Worm (Caenorhabditis elegans) whole organism, L4 larva: ENCODE measurements around the gene R02F2.4.

Experiments used
- F37D6.2 ChIP-seq: sonication (generic microtip); optimal IDR thresholded peaks from 2 replicates; lab custom pipeline; 2016; ENCODE audit warnings: mild to moderate bottlenecking, missing genetic modification characterization, missing compliant biosample characterization
- F44E2.7 ChIP-seq: fragments of 200-800 bp; sonication (Bioruptor generic); IDR thresholded peaks from 2 replicates; pipeline ENCODE4 v2.1.2; 2022; ENCODE audit warnings: missing genetic modification characterization, missing compliant biosample characterization
- T20F7.1 ChIP-seq: fragments of 200-800 bp; sonication (Bioruptor generic); optimal IDR thresholded peaks from 2 replicates; lab custom pipeline; 2018; ENCODE audit warnings: mild to moderate bottlenecking, missing genetic modification characterization, missing compliant biosample characterization
- Y48G9A.11 ChIP-seq: fragments of 200-800 bp; sonication (Bioruptor generic); IDR thresholded peaks from 2 replicates; pipeline ENCODE4 v1.3.6; 2022; ENCODE audit warnings: missing genetic modification reagents, missing genetic modification characterization, missing compliant biosample characterization
- Y5F2A.4 ChIP-seq: fragments of 200-800 bp; sonication (Bioruptor generic); optimal IDR thresholded peaks from 2 replicates; lab custom pipeline; 2018; ENCODE audit warnings: mild to moderate bottlenecking, missing genetic modification characterization, missing compliant biosample characterization
- ZK337.2 ChIP-seq: fragments of 200-800 bp; sonication (Bioruptor generic); IDR thresholded peaks from 2 replicates; pipeline ENCODE4 v1.3.6; 2022; ENCODE audit warnings: missing genetic modification reagents, missing genetic modification characterization, missing compliant biosample characterization
- ZK546.5 ChIP-seq, 2 experiments: sonication (generic microtip); optimal IDR thresholded peaks; 2 replicates each; lab custom pipeline; 2017; ENCODE audit warnings: missing biosample characterization in 2 of 2, missing genetic modification characterization in 2 of 2
- ama-1 ChIP-seq: fragments of 150-350 bp; optimal IDR thresholded peaks from 2 replicates; lab custom pipeline; 2014; ENCODE audit warnings: inconsistent platforms, mixed read lengths
- arid-1 ChIP-seq: fragments of 200-800 bp; sonication (Bioruptor generic); conservative IDR thresholded peaks from 2 replicates; pipeline ENCODE4 v1.3.6; 2022; ENCODE audit warnings: missing genetic modification reagents, missing genetic modification characterization, missing compliant biosample characterization
- ceh-20 ChIP-seq: fragments of 200-800 bp; sonication (Bioruptor generic); IDR thresholded peaks from 2 replicates; pipeline ENCODE4 v1.3.6; 2022; ENCODE audit warnings: missing genetic modification reagents, missing genetic modification characterization, missing compliant biosample characterization
- ceh-44 ChIP-seq: fragments of 200-800 bp; sonication (Bioruptor generic); IDR thresholded peaks from 2 replicates; pipeline ENCODE4 v1.3.6; 2022; ENCODE audit warnings: missing genetic modification reagents, missing genetic modification characterization, missing compliant biosample characterization
- ceh-82 ChIP-seq: sonication (generic microtip); optimal IDR thresholded peaks from 2 replicates; lab custom pipeline; 2017; ENCODE audit warnings: missing biosample characterization, missing genetic modification characterization
- daf-16 ChIP-seq, 3 experiments: sonication (generic microtip); optimal IDR thresholded peaks; 2 replicates each; lab custom pipeline; 2016 to 2017; ENCODE audit warnings: missing genetic modification characterization in 3 of 3, missing genetic modification reagents in 3 of 3, mild to moderate bottlenecking in 2 of 3, missing compliant biosample characterization in 2 of 3, missing biosample characterization in 1 of 3, moderate library complexity in 1 of 3
- daf-8 ChIP-seq: fragments of 200-800 bp; sonication (Bioruptor generic); IDR thresholded peaks from 2 replicates; pipeline ENCODE4 v1.3.6; 2022; ENCODE audit warnings: missing genetic modification characterization, missing compliant biosample characterization
- dpl-1 ChIP-seq: fragments of 150-350 bp; optimal IDR thresholded peaks from 2 replicates; lab custom pipeline; 2014; ENCODE audit warnings: missing biosample characterization, missing genetic modification reagents, missing genetic modification characterization
- dve-1 ChIP-seq: sonication (generic microtip); optimal IDR thresholded peaks from 2 replicates; lab custom pipeline; 2017; ENCODE audit warnings: antibody characterized with exemption, mild to moderate bottlenecking, missing genetic modification characterization, missing compliant biosample characterization; ENCODE audit not compliant: insufficient read depth
- hlh-30 ChIP-seq: sonication (generic microtip); optimal IDR thresholded peaks from 2 replicates; lab custom pipeline; 2017; ENCODE audit warnings: antibody characterized with exemption, mild to moderate bottlenecking, missing genetic modification characterization, missing compliant biosample characterization; ENCODE audit not compliant: insufficient read depth
- lim-7 ChIP-seq: fragments of 200-800 bp; sonication (Bioruptor generic); IDR thresholded peaks from 2 replicates; pipeline ENCODE4 v1.3.6; 2022; ENCODE audit warnings: missing genetic modification characterization, missing compliant biosample characterization
- lin-13 ChIP-seq: fragments of 150-350 bp; optimal IDR thresholded peaks from 2 replicates; lab custom pipeline; 2014; ENCODE audit warnings: missing biosample characterization, missing genetic modification reagents, missing genetic modification characterization
- lin-39 ChIP-seq: fragments of 150-350 bp; optimal IDR thresholded peaks from 2 replicates; lab custom pipeline; 2014; ENCODE audit warnings: missing biosample characterization, missing genetic modification reagents, missing genetic modification characterization
- lir-3 ChIP-seq: sonication (generic microtip); optimal IDR thresholded peaks from 2 replicates; lab custom pipeline; 2016; ENCODE audit warnings: mild to moderate bottlenecking, missing genetic modification characterization, missing compliant biosample characterization
- lsy-2 ChIP-seq, 2 experiments: fragments of 150-350 bp in 1 of 2; sonication (generic microtip) in 1 of 2; optimal IDR thresholded peaks; 2 replicates each; lab custom pipeline; 2014 to 2017; ENCODE audit warnings: missing biosample characterization in 2 of 2, missing genetic modification characterization in 2 of 2
- madf-5 ChIP-seq, 2 experiments: fragments of 200-800 bp; sonication (Bioruptor generic); IDR thresholded peaks; 2 replicates each; pipeline ENCODE4 v1.3.6; 2022; ENCODE audit warnings: missing compliant biosample characterization in 2 of 2, missing genetic modification characterization in 2 of 2
- mdl-1 ChIP-seq, 2 experiments: fragments of 150-350 bp in 1 of 2; sonication (generic microtip) in 1 of 2; optimal IDR thresholded peaks; 2 replicates each; lab custom pipeline; 2014 to 2017; ENCODE audit warnings: missing biosample characterization in 2 of 2, missing genetic modification characterization in 2 of 2
- mep-1 ChIP-seq: fragments of 150-350 bp; sonication (generic microtip); optimal IDR thresholded peaks from 3 replicates; lab custom pipeline; 2014; ENCODE audit warnings: missing biosample characterization, missing genetic modification characterization
- mxl-2 ChIP-seq: fragments of 200-800 bp; sonication (Bioruptor generic); conservative IDR thresholded peaks from 2 replicates; pipeline ENCODE4 v1.3.6; 2022; ENCODE audit warnings: missing genetic modification reagents, missing genetic modification characterization, missing compliant biosample characterization
- nhr-10 ChIP-seq: fragments of 150-350 bp; optimal IDR thresholded peaks from 2 replicates; lab custom pipeline; 2014; ENCODE audit warnings: missing biosample characterization, missing genetic modification characterization
- nhr-28 ChIP-seq: fragments of 150-350 bp; optimal IDR thresholded peaks from 2 replicates; lab custom pipeline; 2014; ENCODE audit warnings: missing biosample characterization, missing genetic modification characterization
- nhr-41 ChIP-seq: fragments of 200-800 bp; sonication (Bioruptor generic); IDR thresholded peaks from 2 replicates; pipeline ENCODE4 v1.3.6; 2022; ENCODE audit warnings: missing genetic modification reagents, missing genetic modification characterization, missing compliant biosample characterization
- nhr-6 ChIP-seq: fragments of 150-350 bp; optimal IDR thresholded peaks from 2 replicates; lab custom pipeline; 2014; ENCODE audit warnings: missing biosample characterization, missing genetic modification characterization
- nhr-76 ChIP-seq: fragments of 150-350 bp; optimal IDR thresholded peaks from 2 replicates; lab custom pipeline; 2014; ENCODE audit warnings: missing biosample characterization, missing genetic modification characterization
- nhr-77 ChIP-seq: fragments of 150-350 bp; optimal IDR thresholded peaks from 2 replicates; lab custom pipeline; 2014; ENCODE audit warnings: missing biosample characterization, missing genetic modification characterization
- pqm-1 ChIP-seq: sonication (generic microtip); optimal IDR thresholded peaks from 2 replicates; lab custom pipeline; 2017; ENCODE audit warnings: missing biosample characterization, missing genetic modification characterization
- rbr-2 ChIP-seq: sonication (generic microtip); optimal IDR thresholded peaks from 2 replicates; lab custom pipeline; 2016; ENCODE audit warnings: missing genotype, missing genetic modification characterization, missing compliant biosample characterization
- sdz-12 ChIP-seq: fragments of 200-800 bp; sonication (Bioruptor generic); optimal IDR thresholded peaks from 2 replicates; lab custom pipeline; 2018; ENCODE audit warnings: mild to moderate bottlenecking, missing genetic modification characterization, missing compliant biosample characterization
- tag-97 ChIP-seq: fragments of 200-800 bp; sonication (Bioruptor generic); IDR thresholded peaks from 2 replicates; pipeline ENCODE4 v1.3.6; 2022; ENCODE audit warnings: missing genetic modification characterization, missing compliant biosample characterization
- unc-130 ChIP-seq: sonication (generic microtip); optimal IDR thresholded peaks from 2 replicates; lab custom pipeline; 2016; ENCODE audit warnings: missing genetic modification reagents, missing genetic modification characterization, missing compliant biosample characterization
- unc-39 ChIP-seq: sonication (generic microtip); optimal IDR thresholded peaks from 2 replicates; lab custom pipeline; 2017; ENCODE audit warnings: missing biosample characterization, missing genetic modification characterization
- unc-62 ChIP-seq, 3 experiments: fragments of 150-350 bp in 1 of 3; sonication (generic microtip); optimal IDR thresholded peaks in 2 of 3; peaks in 1 of 3; 1 replicate in 1 of 3; 2 replicates in 2 of 3; lab custom pipeline; 2014 to 2017; ENCODE audit warnings: missing biosample characterization in 3 of 3, missing genetic modification characterization in 3 of 3, missing genetic modification reagents in 3 of 3, missing genotype in 1 of 3
- vab-7 ChIP-seq: fragments of 200-800 bp; sonication (Bioruptor generic); IDR thresholded peaks from 2 replicates; pipeline ENCODE4 v1.3.6; 2022; ENCODE audit warnings: missing genetic modification reagents, missing genetic modification characterization, missing compliant biosample characterization
- zag-1 ChIP-seq: fragments of 150-350 bp; optimal IDR thresholded peaks from 2 replicates; lab custom pipeline; 2014; ENCODE audit warnings: missing biosample characterization, missing genetic modification characterization
- zfp-2 ChIP-seq: sonication (generic microtip); optimal IDR thresholded peaks from 2 replicates; lab custom pipeline; 2016; ENCODE audit warnings: mild to moderate bottlenecking, missing genetic modification characterization, missing compliant biosample characterization
- zip-2 ChIP-seq: fragments of 150-350 bp; optimal IDR thresholded peaks from 2 replicates; lab custom pipeline; 2014; ENCODE audit warnings: missing biosample characterization, missing genetic modification characterization
- ztf-7 ChIP-seq: fragments of 150-350 bp; optimal IDR thresholded peaks from 2 replicates; lab custom pipeline; 2014; ENCODE audit warnings: missing biosample characterization, missing genetic modification characterization

Gene R02F2.4

DNA sequence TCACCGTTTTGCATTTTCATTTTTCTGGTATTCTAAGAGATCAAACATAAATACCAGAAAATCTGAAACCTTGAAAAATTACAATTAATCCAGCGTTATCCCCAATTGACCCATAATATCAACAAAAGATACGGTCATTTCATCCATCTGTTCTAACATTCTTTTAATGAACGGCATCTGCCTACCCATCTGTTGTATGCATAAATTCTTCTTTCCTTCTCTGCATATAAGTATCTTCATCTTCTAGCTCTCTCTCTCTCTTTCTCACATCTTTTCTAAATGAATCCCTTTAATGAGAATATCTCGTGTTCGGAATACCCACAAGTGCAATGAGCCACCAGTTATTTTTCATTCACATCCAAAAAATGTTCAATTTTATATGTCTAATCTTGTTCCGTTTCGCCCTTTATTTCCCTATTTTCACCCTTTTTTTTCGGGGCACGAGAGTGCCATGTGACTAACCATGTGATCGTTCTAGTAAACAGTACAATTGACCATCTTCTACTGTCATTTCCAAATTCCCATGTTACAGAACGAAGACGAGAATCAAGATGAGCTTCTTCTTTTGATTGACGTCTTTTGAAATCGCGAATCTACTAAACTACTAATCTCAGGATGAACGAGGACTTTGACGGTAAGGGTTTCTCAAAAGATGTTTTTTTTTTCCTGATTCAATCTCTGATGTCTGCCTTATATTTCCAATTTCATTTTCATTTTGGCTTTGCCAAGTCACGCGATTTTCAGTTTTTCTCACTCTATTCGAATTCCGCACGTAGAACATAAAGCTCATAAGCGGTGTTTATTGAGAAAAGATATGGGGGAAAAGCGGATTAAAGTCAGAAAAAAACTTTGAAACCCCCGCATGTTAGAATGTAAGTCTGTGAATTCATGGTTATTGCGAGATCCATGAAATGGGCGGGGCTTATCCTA lies 17.5 kb downstream of the R02F2.4 start, which contains the start of gene R02F2.1 (continued):
- TF ChIP-seq ZK337.2 (GFP tag; lab: Robert Waterston, UW), result no peak
- no peak for TF ChIP-seq ZK546.5 (tag; optimal IDR thresholded peaks at IDR 0.05; lab: Kevin White, UChicago)
- TF ChIP-seq arid-1 (GFP tag; lab: Robert Waterston, UW), result no peak
- TF ChIP-seq zip-2 (tag; lab: Kevin White, UChicago), result no peak
- no peak for TF ChIP-seq lir-3 (tag; lab: Kevin White, UChicago)
- TF ChIP-seq daf-16 (GFP tag; optimal IDR thresholded peaks at IDR 0.05; lab: Kevin White, UChicago), result no peak
- peak; percentile 67 for TF ChIP-seq daf-16 (tag; optimal IDR thresholded peaks at IDR 0.05; lab: Kevin White, UChicago)
- no peak for TF ChIP-seq unc-130
- no peak for TF ChIP-seq unc-39 (tag; lab: Kevin White, UChicago)
- no peak for TF ChIP-seq nhr-76 (tag; lab: Kevin White, UChicago)
- TF ChIP-seq Y48G9A.11 (GFP tag; lab: Robert Waterston, UW), result no peak
- peak in 1 of 2 experiments; percentile 0 for TF ChIP-seq lsy-2 (tag; optimal IDR thresholded peaks at IDR 0.05; lab: Kevin White, UChicago)
- TF ChIP-seq nhr-41 (GFP tag; lab: Robert Waterston, UW), result no peak
- TF ChIP-seq tag-97, result no peak
- no peak for TF ChIP-seq ztf-7 (tag; lab: Kevin White, UChicago)
- TF ChIP-seq F44E2.7, result no peak
- no peak for TF ChIP-seq Y5F2A.4 (GFP tag; lab: Kevin White, UChicago)
- no peak for TF ChIP-seq lin-39 (tag; lab: Kevin White, UChicago)
- TF ChIP-seq dve-1 (tag; lab: Kevin White, UChicago), result peak; percentile 59
- TF ChIP-seq mdl-1 (tag; optimal IDR thresholded peaks at IDR 0.05; lab: Kevin White, UChicago), result peak in 1 of 2 experiments; percentile 50
- TF ChIP-seq daf-8, result no peak
- peak; percentile 32 for TF ChIP-seq nhr-28 (tag; lab: Kevin White, UChicago)
- TF ChIP-seq hlh-30 (tag; lab: Kevin White, UChicago), result peak; percentile 90
- no peak for TF ChIP-seq rbr-2 (tag; lab: Kevin White, UChicago)
- no peak for TF ChIP-seq vab-7 (GFP tag; lab: Robert Waterston, UW)
- TF ChIP-seq nhr-6, result peak; percentile 0
- peak; percentile 17 for TF ChIP-seq mep-1 (tag; lab: Kevin White, UChicago)
- no peak for TF ChIP-seq nhr-10 (tag; lab: Kevin White, UChicago)
- no peak for TF ChIP-seq madf-5 (GFP tag; IDR thresholded peaks at IDR 0.05; lab: Robert Waterston, UW)
- TF ChIP-seq ama-1, result peak; percentile 36
- TF ChIP-seq ceh-20 (GFP tag; lab: Robert Waterston, UW), result no peak
- no peak for TF ChIP-seq ceh-44 (GFP tag; lab: Robert Waterston, UW)
- no peak for TF ChIP-seq pqm-1 (tag; lab: Kevin White, UChicago)
- no peak for TF ChIP-seq unc-62 (GFP tag; optimal IDR thresholded peaks at IDR 0.05 in 1 of 2; lab: Kevin White, UChicago)
- TF ChIP-seq unc-62 (tag; optimal IDR thresholded peaks at IDR 0.05; lab: Kevin White, UChicago), result no peak
- no peak for TF ChIP-seq nhr-77 (tag; lab: Kevin White, UChicago)
- 0 out of 2 replicates have a peak, but pooled peaks have one; percentile 5 for TF ChIP-seq mxl-2 (GFP tag; lab: Robert Waterston, UW)
- no peak for TF ChIP-seq T20F7.1 (GFP tag; lab: Kevin White, UChicago)
- TF ChIP-seq lin-13 (GFP tag; lab: Kevin White, UChicago), result no peak
- TF ChIP-seq zfp-2 (tag; lab: Kevin White, UChicago), result no peak
- no peak for TF ChIP-seq dpl-1 (GFP tag; lab: Kevin White, UChicago)
- 0 out of 2 replicates have a peak, but pooled peaks have one; percentile 18 for TF ChIP-seq lim-7 (GFP tag; lab: Robert Waterston, UW)
- no peak for TF ChIP-seq ceh-82 (tag; lab: Kevin White, UChicago)
- no peak for TF ChIP-seq sdz-12
- no peak for TF ChIP-seq zag-1 (tag; lab: Kevin White, UChicago)
- TF ChIP-seq F37D6.2, result no peak
